Worm (Caenorhabditis elegans) whole organism, L4 larva: Measurements from ENCODE around the gene srz-44.
"Not testable (repeated sequence)": the region's sequence is repeated elsewhere in the genome, so short reads cannot be mapped to it uniquely, and the experiment has no call there.

ENCODE experiments used
- F26F4.8 ChIP-seq: fragments of 200-800 bp; sonication (Bioruptor generic); conservative IDR thresholded peaks from 2 replicates; pipeline ENCODE4 v1.3.6; 2022; ENCODE audit warnings: missing genetic modification characterization, missing compliant biosample characterization
- F44E2.7 ChIP-seq: fragments of 200-800 bp; sonication (Bioruptor generic); IDR thresholded peaks from 2 replicates; pipeline ENCODE4 v2.1.2; 2022; ENCODE audit warnings: missing genetic modification characterization, missing compliant biosample characterization
- F49E8.2 ChIP-seq: sonication (generic microtip); optimal IDR thresholded peaks from 2 replicates; lab custom pipeline; 2016; ENCODE audit warnings: missing compliant biosample characterization, mild to moderate bottlenecking, missing genetic modification characterization, borderline replicate concordance
- R02D3.7 ChIP-seq: fragments of 150-350 bp; sonication (generic microtip); optimal IDR thresholded peaks from 3 replicates; lab custom pipeline; 2014; ENCODE audit warnings: missing biosample characterization, missing genetic modification characterization
- ZK337.2 ChIP-seq: fragments of 200-800 bp; sonication (Bioruptor generic); IDR thresholded peaks from 2 replicates; pipeline ENCODE4 v1.3.6; 2022; ENCODE audit warnings: missing genetic modification reagents, missing genetic modification characterization, missing compliant biosample characterization
- ZK546.5 ChIP-seq, 2 experiments: sonication (generic microtip); optimal IDR thresholded peaks; 2 replicates each; lab custom pipeline; 2017; ENCODE audit warnings: missing biosample characterization in 2 of 2, missing genetic modification characterization in 2 of 2
- aha-1 ChIP-seq: fragments of 150-350 bp; peaks from one replicate; lab custom pipeline; 2014; ENCODE audit warnings: missing biosample characterization, missing genetic modification characterization
- aly-2 ChIP-seq: sonication (generic microtip); optimal IDR thresholded peaks from 2 replicates; lab custom pipeline; 2018; ENCODE audit warnings: missing biosample characterization, missing genetic modification characterization
- ceh-20 ChIP-seq: fragments of 200-800 bp; sonication (Bioruptor generic); IDR thresholded peaks from 2 replicates; pipeline ENCODE4 v1.3.6; 2022; ENCODE audit warnings: missing genetic modification reagents, missing genetic modification characterization, missing compliant biosample characterization
- cey-2 ChIP-seq: sonication (generic microtip); optimal IDR thresholded peaks from 3 replicates; lab custom pipeline; 2017; ENCODE audit warnings: missing genetic modification characterization, mild to moderate bottlenecking, missing compliant biosample characterization, antibody characterized with exemption, borderline replicate concordance; ENCODE audit not compliant: insufficient read depth
- daf-12 ChIP-seq: fragments of 150-350 bp; optimal IDR thresholded peaks from 2 replicates; lab custom pipeline; 2014; ENCODE audit warnings: missing biosample characterization, missing genetic modification reagents, missing genetic modification characterization
- daf-16 ChIP-seq, 3 experiments: sonication (generic microtip); optimal IDR thresholded peaks; 2 replicates each; lab custom pipeline; 2016 to 2017; ENCODE audit warnings: missing genetic modification characterization in 3 of 3, missing genetic modification reagents in 3 of 3, mild to moderate bottlenecking in 2 of 3, missing compliant biosample characterization in 2 of 3, missing biosample characterization in 1 of 3, moderate library complexity in 1 of 3
- daf-19 ChIP-seq: fragments of 200-800 bp; sonication (Bioruptor generic); conservative IDR thresholded peaks from 2 replicates; pipeline ENCODE4 v1.3.6; 2022; ENCODE audit warnings: missing genetic modification characterization, missing compliant biosample characterization
- daf-8 ChIP-seq: fragments of 200-800 bp; sonication (Bioruptor generic); IDR thresholded peaks from 2 replicates; pipeline ENCODE4 v1.3.6; 2022; ENCODE audit warnings: missing genetic modification characterization, missing compliant biosample characterization
- dmd-8 ChIP-seq: fragments of 200-800 bp; sonication (Bioruptor generic); IDR thresholded peaks from 2 replicates; pipeline ENCODE4 v1.3.6; 2022; ENCODE audit warnings: missing genetic modification characterization, missing compliant biosample characterization
- dmd-9 ChIP-seq: fragments of 200-800 bp; sonication (Bioruptor generic); IDR thresholded peaks from 2 replicates; pipeline ENCODE4 v1.3.6; 2022; ENCODE audit warnings: missing genetic modification reagents, missing genetic modification characterization, missing compliant biosample characterization
- duxl-1 ChIP-seq: sonication (generic microtip); optimal IDR thresholded peaks from 2 replicates; lab custom pipeline; 2016; ENCODE audit warnings: mild to moderate bottlenecking, missing genetic modification characterization, moderate library complexity, missing compliant biosample characterization; ENCODE audit not compliant: poor library complexity
- hlh-30 ChIP-seq: sonication (generic microtip); optimal IDR thresholded peaks from 2 replicates; lab custom pipeline; 2017; ENCODE audit warnings: antibody characterized with exemption, mild to moderate bottlenecking, missing genetic modification characterization, missing compliant biosample characterization; ENCODE audit not compliant: insufficient read depth
- lim-7 ChIP-seq: fragments of 200-800 bp; sonication (Bioruptor generic); IDR thresholded peaks from 2 replicates; pipeline ENCODE4 v1.3.6; 2022; ENCODE audit warnings: missing genetic modification characterization, missing compliant biosample characterization
- lir-3 ChIP-seq: sonication (generic microtip); optimal IDR thresholded peaks from 2 replicates; lab custom pipeline; 2016; ENCODE audit warnings: mild to moderate bottlenecking, missing genetic modification characterization, missing compliant biosample characterization
- madf-9 ChIP-seq: fragments of 200-800 bp; sonication (Bioruptor generic); conservative IDR thresholded peaks from 2 replicates; pipeline ENCODE4 v1.3.6; 2022; ENCODE audit warnings: missing genetic modification reagents, missing genetic modification characterization, missing compliant biosample characterization
- mdt-29 ChIP-seq: fragments of 200-800 bp; sonication (Bioruptor generic); IDR thresholded peaks from 2 replicates; pipeline ENCODE4 v1.3.6; 2022; ENCODE audit warnings: missing genetic modification reagents, missing genetic modification characterization, missing compliant biosample characterization
- mep-1 ChIP-seq: fragments of 150-350 bp; sonication (generic microtip); optimal IDR thresholded peaks from 3 replicates; lab custom pipeline; 2014; ENCODE audit warnings: missing biosample characterization, missing genetic modification characterization
- mxl-3 ChIP-seq: fragments of 200-800 bp; sonication (Bioruptor generic); optimal IDR thresholded peaks from 2 replicates; lab custom pipeline; 2018; ENCODE audit warnings: mild to moderate bottlenecking, missing genetic modification characterization, missing compliant biosample characterization
- nhr-11 ChIP-seq: fragments of 150-350 bp; optimal IDR thresholded peaks from 2 replicates; lab custom pipeline; 2014; ENCODE audit warnings: missing biosample characterization, missing genetic modification characterization
- nhr-42 ChIP-seq: fragments of 200-800 bp; sonication (Bioruptor generic); IDR thresholded peaks from 2 replicates; pipeline ENCODE4 v1.3.6; 2022; ENCODE audit warnings: missing genetic modification characterization, missing compliant biosample characterization
- nhr-6 ChIP-seq: fragments of 150-350 bp; optimal IDR thresholded peaks from 2 replicates; lab custom pipeline; 2014; ENCODE audit warnings: missing biosample characterization, missing genetic modification characterization
- nhr-77 ChIP-seq: fragments of 150-350 bp; optimal IDR thresholded peaks from 2 replicates; lab custom pipeline; 2014; ENCODE audit warnings: missing biosample characterization, missing genetic modification characterization
- php-3 ChIP-seq: fragments of 200-800 bp; sonication (Bioruptor generic); IDR thresholded peaks from 2 replicates; pipeline ENCODE4 v1.3.6; 2022; ENCODE audit warnings: missing genetic modification reagents, missing genetic modification characterization, missing compliant biosample characterization
- rbr-2 ChIP-seq: sonication (generic microtip); optimal IDR thresholded peaks from 2 replicates; lab custom pipeline; 2016; ENCODE audit warnings: missing genotype, missing genetic modification characterization, missing compliant biosample characterization
- saeg-2 ChIP-seq: fragments of 200-800 bp; sonication (Bioruptor generic); IDR thresholded peaks from 2 replicates; pipeline ENCODE4 v1.3.6; 2022; ENCODE audit warnings: missing genetic modification reagents, missing genetic modification characterization, missing compliant biosample characterization
- spr-3 ChIP-seq: fragments of 200-800 bp; sonication (Bioruptor generic); optimal IDR thresholded peaks from 2 replicates; lab custom pipeline; 2018; ENCODE audit warnings: mild to moderate bottlenecking, missing genetic modification characterization, missing compliant biosample characterization
- tag-97 ChIP-seq: fragments of 200-800 bp; sonication (Bioruptor generic); IDR thresholded peaks from 2 replicates; pipeline ENCODE4 v1.3.6; 2022; ENCODE audit warnings: missing genetic modification characterization, missing compliant biosample characterization
- unc-39 ChIP-seq: sonication (generic microtip); optimal IDR thresholded peaks from 2 replicates; lab custom pipeline; 2017; ENCODE audit warnings: missing biosample characterization, missing genetic modification characterization
- unc-62 ChIP-seq, 3 experiments: fragments of 150-350 bp in 1 of 3; sonication (generic microtip); optimal IDR thresholded peaks in 2 of 3; peaks in 1 of 3; 1 replicate in 1 of 3; 2 replicates in 2 of 3; lab custom pipeline; 2014 to 2017; ENCODE audit warnings: missing biosample characterization in 3 of 3, missing genetic modification characterization in 3 of 3, missing genetic modification reagents in 3 of 3, missing genotype in 1 of 3
- vab-7 ChIP-seq: fragments of 200-800 bp; sonication (Bioruptor generic); IDR thresholded peaks from 2 replicates; pipeline ENCODE4 v1.3.6; 2022; ENCODE audit warnings: missing genetic modification reagents, missing genetic modification characterization, missing compliant biosample characterization
- zfp-2 ChIP-seq: sonication (generic microtip); optimal IDR thresholded peaks from 2 replicates; lab custom pipeline; 2016; ENCODE audit warnings: mild to moderate bottlenecking, missing genetic modification characterization, missing compliant biosample characterization
- zfp-3 ChIP-seq: fragments of 200-800 bp; sonication (Bioruptor generic); conservative IDR thresholded peaks from 2 replicates; pipeline ENCODE4 v1.3.6; 2022; ENCODE audit warnings: missing genetic modification reagents, missing genetic modification characterization, missing compliant biosample characterization

The srz-44 gene

DNA sequence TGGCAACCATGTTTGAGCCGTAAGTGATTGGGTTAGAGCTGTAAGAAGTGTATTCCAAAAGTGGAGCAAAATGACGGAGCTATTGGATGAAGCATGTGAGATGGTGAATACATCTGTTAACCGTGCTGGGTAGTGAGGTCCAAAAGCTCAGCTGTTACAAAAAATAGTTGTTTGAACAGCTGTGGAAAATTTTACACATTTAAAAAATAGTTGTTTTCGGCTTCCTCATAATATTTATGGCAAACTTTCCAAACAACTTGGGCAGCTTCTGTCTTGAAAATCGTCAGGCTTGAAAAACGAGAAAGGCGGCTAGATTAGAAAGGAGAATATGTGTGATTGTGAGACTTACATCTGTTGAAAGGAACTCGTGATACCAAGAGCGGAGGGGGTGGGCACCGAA lies 33.7 kb downstream of the srz-44 start, which contains the start of gene fbxa-154:
TSS of gene fbxa-154 (minus strand) at position 101 of the 400 bp plus-strand sequence.
- TF ChIP-seq zfp-3 (GFP tag; lab: Robert Waterston, UW) (no peak), F44E2.7 (GFP tag; lab: Robert Waterston, UW) (no peak), nhr-11 (tag; lab: Kevin White, UChicago) (no peak), mep-1 (tag; lab: Kevin White, UChicago) (no peak), R02D3.7 (no peak), nhr-42 (GFP tag; lab: Robert Waterston, UW) (no peak), mxl-3 (GFP tag; lab: Kevin White, UChicago) (no peak), nhr-77 (tag; lab: Kevin White, UChicago) (no peak), spr-3 (GFP tag; lab: Kevin White, UChicago) (no peak), ZK546.5 (tag; optimal IDR thresholded peaks at IDR 0.05; lab: Kevin White, UChicago) (no peak), daf-8 (no peak), duxl-1 (tag; lab: Kevin White, UChicago) (no peak), saeg-2 (no peak), dmd-8 (GFP tag; lab: Robert Waterston, UW) (no peak), madf-9 (GFP tag; lab: Robert Waterston, UW) (no peak), aly-2 (tag; lab: Kevin White, UChicago) (no peak), mdt-29 (GFP tag; lab: Robert Waterston, UW) (no peak), ZK337.2 (GFP tag; lab: Robert Waterston, UW) (no peak)

DNA sequence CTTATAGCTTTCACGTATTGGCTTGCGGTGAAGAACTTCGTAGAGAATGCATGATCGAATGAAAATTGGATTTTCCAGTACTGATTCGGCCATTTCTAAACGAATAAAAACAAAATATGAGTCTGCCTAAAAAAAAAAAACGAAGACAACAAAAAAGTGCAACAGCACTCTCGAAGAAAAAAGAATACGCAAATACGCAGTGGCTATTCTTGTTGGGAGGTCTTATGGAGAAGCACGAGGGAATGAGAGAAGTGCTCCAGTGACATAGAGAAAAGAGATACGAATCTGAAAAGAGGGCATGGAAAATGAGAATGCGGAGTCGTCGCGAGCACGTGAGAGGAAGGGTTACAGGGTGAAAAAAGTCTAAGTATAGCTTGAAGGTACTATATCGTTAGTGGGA lies 36.5 kb downstream of the srz-44 start, which contains the start of gene fbxa-152:
TSS of gene fbxa-152 (minus strand) at position 101 of the 400 bp plus-strand sequence.
- no peak for TF ChIP-seq vab-7 (GFP tag; lab: Robert Waterston, UW)
- TF ChIP-seq lir-3 (tag; lab: Kevin White, UChicago) = no peak
- peak in 1 of 2 experiments; percentile 39 for TF ChIP-seq unc-62 (GFP tag; optimal IDR thresholded peaks at IDR 0.05 in 1 of 2; lab: Kevin White, UChicago)
- no peak for TF ChIP-seq unc-62 (tag; optimal IDR thresholded peaks at IDR 0.05; lab: Kevin White, UChicago)
- no peak for TF ChIP-seq dmd-9 (GFP tag; lab: Robert Waterston, UW)

DNA sequence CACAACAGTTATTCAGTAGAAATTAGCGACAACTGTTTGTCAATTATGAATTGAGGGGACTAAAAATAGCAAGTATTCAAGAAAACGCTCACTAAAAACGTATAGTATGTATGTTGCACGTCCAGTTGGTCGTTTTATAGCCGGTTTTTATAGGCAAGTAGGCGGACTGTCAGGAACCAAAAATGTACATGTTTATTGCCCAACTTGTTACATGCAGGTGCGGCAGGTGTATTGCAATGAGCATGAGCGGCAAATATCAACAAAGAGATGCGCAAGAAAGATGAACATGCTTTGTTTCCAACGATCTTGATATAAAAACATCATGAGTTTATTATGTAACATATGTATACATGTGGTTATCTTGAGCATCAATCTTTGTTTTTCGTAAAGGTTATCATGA lies 39.0 kb downstream of the srz-44 start, which contains the start of gene B0391.14:
TSS of gene B0391.14 (minus strand) at position 101 of the 400 bp plus-strand sequence.
- not testable (repeated sequence) for TF ChIP-seq daf-16 (GFP tag; optimal IDR thresholded peaks at IDR 0.05; lab: Kevin White, UChicago); daf-16 (tag; optimal IDR thresholded peaks at IDR 0.05; lab: Kevin White, UChicago); php-3; unc-39 (tag; lab: Kevin White, UChicago)

DNA sequence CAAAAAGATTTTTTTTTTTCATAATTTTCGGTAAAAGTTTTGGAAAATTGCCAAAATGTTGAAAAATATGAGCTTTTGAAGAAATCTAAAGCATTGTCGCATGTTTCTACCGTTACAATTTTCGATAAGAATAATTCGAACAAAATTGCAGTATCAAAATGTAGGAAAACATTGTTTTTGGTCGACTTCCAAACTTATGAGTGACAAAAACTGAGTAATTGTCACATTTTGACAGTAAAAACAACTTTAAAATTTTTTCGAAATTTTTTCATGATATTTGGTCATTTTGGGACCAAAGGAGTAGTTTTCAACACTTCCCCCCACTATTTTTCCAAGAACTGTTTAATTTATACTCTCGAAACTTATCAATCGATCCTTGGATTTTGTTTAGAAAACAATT lies 44.2 kb downstream of the srz-44 start, which contains the start of gene fbxa-139:
TSS of gene fbxa-139 (minus strand) at position 101 of the 400 bp plus-strand sequence.
- TF ChIP-seq tag-97 (GFP tag; lab: Robert Waterston, UW) (no peak), daf-12 (tag; lab: Kevin White, UChicago) (no peak), daf-19 (no peak), F49E8.2 (no peak), ceh-20 (no peak), lim-7 (no peak), aha-1 (tag; lab: Kevin White, UChicago) (no peak), cey-2 (tag; lab: Kevin White, UChicago) (no peak), vab-7 (GFP tag; lab: Robert Waterston, UW) (no peak), rbr-2 (tag; lab: Kevin White, UChicago) (no peak), daf-8 (no peak), nhr-6 (tag; lab: Kevin White, UChicago) (no peak), hlh-30 (tag; lab: Kevin White, UChicago) (no peak), dmd-8 (GFP tag; lab: Robert Waterston, UW) (no peak), F26F4.8 (GFP tag; lab: Robert Waterston, UW) (no peak), zfp-2 (tag; lab: Kevin White, UChicago) (no peak)
